Fruit fly (Drosophila melanogaster) whole organism, larva: ENCODE results near the gene LysS.

Source experiments
- noc ChIP-seq: fragments of 200-800 bp; sonication (Bioruptor generic); optimal IDR thresholded peaks from 3 replicates; lab custom pipeline; 2019; ENCODE audit warnings: missing biosample characterization, mild to moderate bottlenecking, missing genetic modification characterization, moderate library complexity

The LysS gene

DNA sequence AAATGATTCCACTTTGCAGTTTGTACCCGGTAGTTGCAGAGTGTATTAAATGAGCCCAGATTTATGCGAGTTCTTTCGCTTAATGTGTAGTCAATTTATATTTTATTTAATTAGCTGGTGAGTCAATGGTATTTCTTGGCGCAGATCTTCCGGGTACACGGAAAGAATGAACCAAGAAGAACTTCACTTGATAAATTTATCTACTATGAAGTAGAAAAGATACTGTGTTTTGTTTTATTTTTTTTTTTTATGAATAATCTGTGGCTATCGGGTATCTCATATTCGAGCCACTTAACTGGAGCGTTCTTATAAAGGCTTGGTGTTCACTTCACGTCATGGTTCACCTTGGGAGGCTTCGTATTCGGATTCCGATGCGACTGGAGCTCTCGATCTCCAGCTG lies 37.5 kb downstream of the LysS start:
- TF ChIP-seq noc (tag; lab: Kevin White, UChicago) = no peak

DNA sequence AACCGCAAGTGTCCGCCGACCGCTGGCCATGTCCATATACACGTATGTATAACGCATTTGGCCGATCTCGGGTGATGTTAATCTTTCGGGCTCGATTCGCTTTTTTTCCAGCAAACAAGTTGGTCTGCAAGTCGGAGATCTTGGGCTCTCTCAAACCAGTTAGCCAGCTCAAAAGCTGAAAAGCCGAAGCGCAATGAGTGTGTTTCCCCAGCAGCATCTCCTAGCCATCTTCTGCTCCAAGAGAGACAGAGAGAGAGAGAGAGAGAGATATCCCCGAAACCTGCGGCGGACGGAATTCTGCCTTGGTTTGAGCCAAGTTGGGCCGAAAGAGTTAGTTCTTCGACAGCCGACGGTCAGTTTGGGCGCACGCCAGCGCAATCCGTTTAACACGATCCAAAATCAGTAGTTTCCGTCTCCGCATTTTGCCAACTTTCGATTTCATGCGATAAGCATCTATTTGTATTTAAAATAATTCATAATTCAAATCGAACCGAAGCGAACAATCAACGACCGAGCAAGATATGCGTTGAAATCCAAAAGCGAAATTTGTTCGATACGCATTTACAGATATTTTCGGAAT lies 38.0 kb downstream of the LysS start:
- no peak for TF ChIP-seq noc (tag; lab: Kevin White, UChicago)

DNA sequence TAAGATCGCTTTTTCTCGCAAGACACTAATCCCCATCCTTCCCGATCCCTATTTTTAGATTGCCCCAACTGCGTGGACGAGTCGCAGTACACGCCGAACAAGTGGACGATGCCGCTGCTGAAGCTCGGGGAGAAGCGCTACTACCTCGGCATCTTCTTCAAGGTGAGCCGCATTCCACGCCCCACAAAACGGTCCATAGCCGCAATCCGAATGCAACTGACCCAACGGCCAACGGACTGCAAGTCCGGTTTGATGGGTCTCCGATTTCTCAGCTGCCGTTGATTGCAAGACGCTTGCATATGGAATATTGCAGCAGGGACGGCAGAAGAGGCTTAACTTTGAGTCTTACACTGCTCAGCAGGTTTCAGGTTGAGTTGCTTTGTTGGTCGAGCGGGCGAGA lies 41.5 kb downstream of the LysS start:
- no peak for TF ChIP-seq noc (tag; lab: Kevin White, UChicago)

DNA sequence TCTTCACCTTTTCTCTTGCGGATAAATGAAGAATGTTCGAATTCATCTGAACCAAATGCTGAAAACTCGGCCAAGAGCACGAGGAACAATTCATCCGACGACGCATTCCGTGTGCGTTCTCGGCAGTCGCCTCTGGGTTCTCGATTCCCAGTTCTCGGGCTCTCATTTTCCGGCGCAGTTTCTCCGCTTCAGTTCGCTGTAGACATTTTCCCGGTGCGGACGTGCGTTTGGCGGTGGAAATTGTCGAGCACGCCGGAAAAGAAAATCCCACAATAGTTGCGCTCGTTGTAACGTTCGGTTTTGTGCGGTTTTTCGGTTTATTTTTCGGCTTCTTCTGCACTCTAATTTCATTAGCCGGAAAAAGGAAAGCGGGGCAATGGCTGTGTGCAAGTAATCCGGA lies 48.2 kb downstream of the LysS start, which contains the start of gene CG32333:
Gene CG32333, plus strand, starts transcription at position 190 of the 400 bp plus-strand sequence.
- no peak for TF ChIP-seq noc (tag; lab: Kevin White, UChicago)
